Fruit fly (Drosophila melanogaster) whole organism, embryonic: ENCODE data around the gene CG5618.
A peak's percentile ranks its signal among the peaks of the same experiment; 100 is the strongest.

Experiments used
- Atf-2 ChIP-seq: fragments of 200-800 bp; sonication (Bioruptor generic); optimal IDR thresholded peaks from 2 replicates; lab custom pipeline; 2016; ENCODE audit warnings: missing biosample characterization, missing genetic modification characterization
- Bteb2 ChIP-seq: fragments of 200-800 bp; sonication (Bioruptor generic); optimal IDR thresholded peaks from 2 replicates; lab custom pipeline; 2016; ENCODE audit warnings: missing biosample characterization, missing genetic modification characterization
- CG10565 ChIP-seq: fragments of 200-800 bp; sonication (Bioruptor generic); optimal IDR thresholded peaks from 3 replicates; lab custom pipeline; 2016; ENCODE audit warnings: missing biosample characterization, mild to moderate bottlenecking, missing genetic modification characterization
- CG11504 ChIP-seq: fragments of 200-800 bp; sonication (Bioruptor generic); optimal IDR thresholded peaks from 3 replicates; lab custom pipeline; 2019; ENCODE audit warnings: missing biosample characterization, mild to moderate bottlenecking, missing genetic modification characterization, moderate library complexity
- CG12942 ChIP-seq: fragments of 200-800 bp; sonication (Bioruptor generic); optimal IDR thresholded peaks from 3 replicates; lab custom pipeline; 2016; ENCODE audit warnings: missing biosample characterization, missing genetic modification characterization
- CG13287 ChIP-seq: fragments of 200-800 bp; sonication (Bioruptor generic); IDR thresholded peaks from 2 replicates; pipeline ENCODE4 v1.3.6; 2022; ENCODE audit warnings: missing biosample characterization, missing genetic modification characterization; ENCODE audit not compliant: partially characterized antibody
- CG16779 ChIP-seq: fragments of 200-800 bp; sonication (Bioruptor generic); IDR thresholded peaks from 2 replicates; pipeline ENCODE4 v1.3.6; 2022; ENCODE audit warnings: missing biosample characterization, missing genetic modification characterization
- CG17359 ChIP-seq: fragments of 200-800 bp; sonication (Bioruptor generic); optimal IDR thresholded peaks from 3 replicates; lab custom pipeline; 2018; ENCODE audit warnings: missing biosample characterization, mild to moderate bottlenecking, missing genetic modification characterization, moderate library complexity
- CG17568 ChIP-seq: fragments of 200-800 bp; sonication (Bioruptor generic); optimal IDR thresholded peaks from 2 replicates; lab custom pipeline; 2018; ENCODE audit warnings: missing biosample characterization, mild to moderate bottlenecking, missing genetic modification characterization, moderate library complexity
- CG1832 ChIP-seq: fragments of 200-800 bp; sonication (Bioruptor generic); optimal IDR thresholded peaks from 2 replicates; lab custom pipeline; 2017; ENCODE audit warnings: missing biosample characterization, mild to moderate bottlenecking, missing genetic modification characterization, inconsistent platforms
- CG2120 ChIP-seq: fragments of 200-800 bp; sonication (Bioruptor generic); optimal IDR thresholded peaks from 3 replicates; lab custom pipeline; 2016; ENCODE audit warnings: missing biosample characterization, missing genetic modification characterization
- CG2129 ChIP-seq: fragments of 200-800 bp; sonication (Bioruptor generic); IDR thresholded peaks from 2 replicates; pipeline ENCODE4 v1.3.6; 2022; ENCODE audit warnings: missing biosample characterization, missing genetic modification characterization; ENCODE audit not compliant: partially characterized antibody
- CG32532 ChIP-seq: fragments of 200-800 bp; sonication (Bioruptor generic); IDR thresholded peaks from 2 replicates; pipeline ENCODE4 v1.3.6; 2022; ENCODE audit warnings: missing biosample characterization, missing genetic modification characterization
- CG3838 ChIP-seq: fragments of 200-800 bp; sonication (Bioruptor generic); optimal IDR thresholded peaks from 3 replicates; lab custom pipeline; 2016; ENCODE audit warnings: missing biosample characterization, missing genetic modification characterization
- CG3847 ChIP-seq: fragments of 200-800 bp; sonication (Bioruptor generic); IDR thresholded peaks from 2 replicates; pipeline ENCODE4 v1.3.6; 2022; ENCODE audit warnings: missing biosample characterization, missing genetic modification characterization
- CG4707 ChIP-seq: fragments of 200-800 bp; sonication (Bioruptor generic); optimal IDR thresholded peaks from 2 replicates; lab custom pipeline; 2018; ENCODE audit warnings: missing biosample characterization, mild to moderate bottlenecking, missing genetic modification characterization, moderate library complexity
- CG4820 ChIP-seq: fragments of 200-800 bp; sonication (Bioruptor generic); optimal IDR thresholded peaks from 3 replicates; lab custom pipeline; 2016; ENCODE audit warnings: missing biosample characterization, missing genetic modification characterization
- Chrac-16 ChIP-seq: fragments of 200-800 bp; sonication (Bioruptor generic); optimal IDR thresholded peaks from 3 replicates; lab custom pipeline; 2016; ENCODE audit warnings: missing biosample characterization, missing genetic modification characterization
- CoRest ChIP-seq: fragments of 200-800 bp; sonication (Bioruptor generic); optimal IDR thresholded peaks from 3 replicates; lab custom pipeline; 2018; ENCODE audit warnings: missing biosample characterization, mild to moderate bottlenecking, missing genetic modification characterization, moderate library complexity
- Dbx ChIP-seq: fragments of 200-800 bp; sonication (Bioruptor generic); IDR thresholded peaks from 3 replicates; pipeline ENCODE4 v1.3.6; 2022; ENCODE audit warnings: missing biosample characterization, missing genetic modification characterization
- Doc2 ChIP-seq: fragments of 200-800 bp; sonication (Bioruptor generic); IDR thresholded peaks from 2 replicates; pipeline ENCODE4 v1.3.6; 2022; ENCODE audit warnings: missing biosample characterization, missing genetic modification characterization
- E2f2 ChIP-seq: fragments of 200-800 bp; sonication (Bioruptor generic); IDR thresholded peaks from 2 replicates; pipeline ENCODE4 v1.3.6; 2022; ENCODE audit warnings: missing biosample characterization, missing genetic modification characterization
- Ets65A ChIP-seq: fragments of 200-800 bp; sonication (Bioruptor generic); peaks from one replicate; lab custom pipeline; 2016; ENCODE audit warnings: missing biosample characterization, missing genetic modification characterization
- Fer3 ChIP-seq: fragments of 200-800 bp; sonication (Bioruptor generic); optimal IDR thresholded peaks from 2 replicates; lab custom pipeline; 2018; ENCODE audit warnings: missing biosample characterization, mild to moderate bottlenecking, missing genetic modification characterization, moderate library complexity
- HLH3B ChIP-seq: fragments of 200-800 bp; sonication (Bioruptor generic); IDR thresholded peaks from 2 replicates; pipeline ENCODE4 v1.3.6; 2022; ENCODE audit warnings: missing biosample characterization, missing genetic modification characterization
- HLHmδ ChIP-seq: fragments of 200-800 bp; sonication (Bioruptor generic); optimal IDR thresholded peaks from 2 replicates; lab custom pipeline; 2018; ENCODE audit warnings: missing biosample characterization, mild to moderate bottlenecking, missing genetic modification characterization, moderate library complexity
- Hmx ChIP-seq: fragments of 200-800 bp; sonication (Bioruptor generic); optimal IDR thresholded peaks from 2 replicates; lab custom pipeline; 2016; ENCODE audit warnings: missing biosample characterization, missing genetic modification characterization
- MTF-1 ChIP-seq: fragments of 200-800 bp; sonication (Bioruptor generic); optimal IDR thresholded peaks from 2 replicates; lab custom pipeline; 2018; ENCODE audit warnings: missing biosample characterization, mild to moderate bottlenecking, missing genetic modification characterization, borderline replicate concordance
- Myb ChIP-seq: fragments of 200-800 bp; sonication (Bioruptor generic); optimal IDR thresholded peaks from 2 replicates; lab custom pipeline; 2016; ENCODE audit warnings: missing biosample characterization, missing genetic modification characterization
- Neu2 ChIP-seq: fragments of 200-800 bp; sonication (Bioruptor generic); optimal IDR thresholded peaks from 3 replicates; lab custom pipeline; 2016; ENCODE audit warnings: missing biosample characterization, missing genetic modification characterization, borderline replicate concordance
- Pdp1 ChIP-seq, 2 experiments: fragments of 200-800 bp; sonication (Bioruptor generic); optimal IDR thresholded peaks; 3 replicates each; lab custom pipeline; 2016; ENCODE audit warnings: missing biosample characterization in 2 of 2, missing genetic modification characterization in 2 of 2, mild to moderate bottlenecking in 1 of 2, moderate library complexity in 1 of 2
- Rfx ChIP-seq: fragments of 200-800 bp; sonication (Bioruptor generic); IDR thresholded peaks from 2 replicates; pipeline ENCODE4 v1.3.6; 2022; ENCODE audit warnings: missing biosample characterization, missing genetic modification characterization
- Rx ChIP-seq: fragments of 200-800 bp; sonication (Bioruptor generic); IDR thresholded peaks from 2 replicates; pipeline ENCODE4 v1.3.6; 2022; ENCODE audit warnings: missing biosample characterization, missing genetic modification characterization
- TFAM ChIP-seq: fragments of 200-800 bp; sonication (Bioruptor generic); optimal IDR thresholded peaks from 2 replicates; lab custom pipeline; 2017; ENCODE audit warnings: missing biosample characterization, missing genetic modification characterization, inconsistent platforms
- Usf ChIP-seq: fragments of 200-800 bp; sonication (Bioruptor generic); optimal IDR thresholded peaks from 2 replicates; lab custom pipeline; 2017; ENCODE audit warnings: missing genotype, missing biosample characterization, missing genetic modification characterization
- btn ChIP-seq: fragments of 200-800 bp; sonication (Bioruptor generic); optimal IDR thresholded peaks from 2 replicates; lab custom pipeline; 2016; ENCODE audit warnings: missing biosample characterization, missing genetic modification characterization
- croc ChIP-seq: fragments of 200-800 bp; sonication (Bioruptor generic); conservative IDR thresholded peaks from 3 replicates; pipeline ENCODE4 v1.3.6; 2022; ENCODE audit warnings: missing biosample characterization, missing genetic modification characterization
- fd102C ChIP-seq: fragments of 200-800 bp; sonication (Bioruptor generic); optimal IDR thresholded peaks from 2 replicates; lab custom pipeline; 2018; ENCODE audit warnings: missing biosample characterization, mild to moderate bottlenecking, missing genetic modification characterization, moderate library complexity
- fd3F ChIP-seq: fragments of 200-800 bp; sonication (Bioruptor generic); optimal IDR thresholded peaks from 2 replicates; lab custom pipeline; 2018; ENCODE audit warnings: missing biosample characterization, mild to moderate bottlenecking, missing genetic modification characterization, moderate library complexity
- fd64A ChIP-seq: fragments of 200-800 bp; sonication (Bioruptor generic); optimal IDR thresholded peaks from 3 replicates; lab custom pipeline; 2018; ENCODE audit warnings: missing biosample characterization, mild to moderate bottlenecking, missing genetic modification characterization
- gcm ChIP-seq: fragments of 200-800 bp; sonication (Bioruptor generic); optimal IDR thresholded peaks from 2 replicates; lab custom pipeline; 2019; ENCODE audit warnings: missing biosample characterization, mild to moderate bottlenecking, missing genetic modification characterization, moderate library complexity
- hb ChIP-seq: fragments of 200-800 bp; sonication (Bioruptor generic); IDR thresholded peaks from 3 replicates; pipeline ENCODE4 v1.3.6; 2022; ENCODE audit warnings: missing biosample characterization, missing genetic modification characterization; ENCODE audit not compliant: partially characterized antibody
- jing ChIP-seq: fragments of 200-800 bp; sonication (Bioruptor generic); optimal IDR thresholded peaks from 2 replicates; lab custom pipeline; 2018; ENCODE audit warnings: missing biosample characterization, mild to moderate bottlenecking, missing genetic modification characterization
- nmo ChIP-seq: fragments of 200-800 bp; sonication (Bioruptor generic); optimal IDR thresholded peaks from 2 replicates; lab custom pipeline; 2018; ENCODE audit warnings: missing biosample characterization, mild to moderate bottlenecking, missing genetic modification characterization, moderate library complexity
- pnt ChIP-seq: fragments of 200-800 bp; sonication (Bioruptor generic); optimal IDR thresholded peaks from 3 replicates; lab custom pipeline; 2016; ENCODE audit warnings: missing biosample characterization, missing genetic modification characterization
- schlank ChIP-seq: fragments of 200-800 bp; sonication (Bioruptor generic); optimal IDR thresholded peaks from 2 replicates; lab custom pipeline; 2018; ENCODE audit warnings: missing biosample characterization, mild to moderate bottlenecking, missing genetic modification characterization
- sima ChIP-seq: fragments of 200-800 bp; sonication (Bioruptor generic); optimal IDR thresholded peaks from 2 replicates; lab custom pipeline; 2016; ENCODE audit warnings: missing biosample characterization, missing genetic modification characterization
- sna ChIP-seq: fragments of 200-800 bp; sonication (Bioruptor generic); IDR thresholded peaks from 2 replicates; pipeline ENCODE4 v1.3.6; 2022; ENCODE audit warnings: missing biosample characterization, missing genetic modification characterization; ENCODE audit not compliant: partially characterized antibody
- tap ChIP-seq: fragments of 200-800 bp; optimal IDR thresholded peaks from 3 replicates; lab custom pipeline; 2019; ENCODE audit warnings: missing biosample characterization, mild to moderate bottlenecking, missing genetic modification characterization, moderate library complexity
- usp ChIP-seq: fragments of >200 bp; optimal IDR thresholded peaks from 2 replicates; lab custom pipeline; 2017; ENCODE audit warnings: missing biosample characterization, missing genetic modification characterization

The CG5618 gene

DNA sequence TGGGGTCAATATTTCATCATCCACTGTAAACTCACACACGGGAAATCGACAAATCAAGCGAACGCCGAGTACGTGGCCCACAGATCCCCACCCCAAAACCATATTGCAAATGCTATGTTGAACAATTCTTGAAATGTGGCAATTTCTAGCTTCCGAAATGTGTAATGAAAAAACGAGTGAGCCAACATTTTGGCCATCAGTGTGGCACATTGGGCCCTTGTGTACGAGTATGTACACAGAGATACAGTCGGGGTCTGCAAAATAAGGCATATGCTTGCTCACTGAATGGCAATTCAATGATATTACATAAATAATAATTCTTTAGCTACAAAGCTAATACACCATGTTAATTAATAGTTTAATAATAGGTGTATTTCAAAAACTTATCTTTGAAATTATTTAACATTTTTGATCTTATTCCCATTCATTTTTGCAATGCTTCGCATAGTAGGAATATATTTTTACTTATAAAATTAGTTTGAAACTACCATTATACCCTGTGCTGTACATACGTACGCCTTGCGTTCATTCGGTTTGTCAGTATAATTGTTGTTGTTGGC lies 46.4 kb downstream of the CG5618 start (continued):
- TF ChIP-seq usp (GFP tag; lab: Kevin White, UChicago) (no peak), Hmx (GFP tag; lab: Kevin White, UChicago) (peak; percentile 54), HLH3B (peak; percentile 75), Chrac-16 (GFP tag; lab: Kevin White, UChicago) (peak; percentile 84), CG3847 (GFP tag; lab: Robert Waterston, UW) (peak; percentile 83), fd102C (no peak), Bteb2 (GFP tag; lab: Kevin White, UChicago) (peak; percentile 82), CG17359 (tag; lab: Kevin White, UChicago) (peak; percentile 93), CG10565 (GFP tag; lab: Kevin White, UChicago) (no peak), CG4820 (GFP tag; lab: Kevin White, UChicago) (peak; percentile 80), CG4707 (GFP tag; lab: Kevin White, UChicago) (peak; percentile 56), croc (GFP tag; lab: Robert Waterston, UW) (peak; percentile 72), sna (no peak), CoRest (peak; percentile 94), Dbx (GFP tag; lab: Robert Waterston, UW) (peak; percentile 90), btn (GFP tag; lab: Kevin White, UChicago) (peak; percentile 45), CG2129 (GFP tag; lab: Robert Waterston, UW) (no peak), Atf-2 (GFP tag; lab: Kevin White, UChicago) (peak; percentile 81), Usf (peak; percentile 70), Doc2 (GFP tag; lab: Robert Waterston, UW) (no peak), Rx (GFP tag; lab: Robert Waterston, UW) (no peak; the same call in none of the 2 replicates), schlank (tag; lab: Kevin White, UChicago) (peak; percentile 66), TFAM (GFP tag; lab: Kevin White, UChicago) (peak; percentile 20), Myb (GFP tag; lab: Kevin White, UChicago) (peak; percentile 61), Ets65A (GFP tag; lab: Kevin White, UChicago) (peak; percentile 92), CG16779 (GFP tag; lab: Robert Waterston, UW) (peak; percentile 66), E2f2 (GFP tag; lab: Robert Waterston, UW) (peak; percentile 64; the same call in 1 of the 2 replicates), CG12942 (peak; percentile 74), fd64A (GFP tag; lab: Kevin White, UChicago) (peak; percentile 62), Rfx (peak; percentile 92), hb (no peak), sima (GFP tag; lab: Kevin White, UChicago) (peak; percentile 49), CG1832 (GFP tag; lab: Kevin White, UChicago) (no peak), pnt (GFP tag; lab: Kevin White, UChicago) (peak; percentile 60), Pdp1 (GFP tag; optimal IDR thresholded peaks at IDR 0.05; lab: Kevin White, UChicago) (peak; percentile 81 to 88), gcm (GFP tag; lab: Kevin White, UChicago) (peak; percentile 89), CG17568 (peak; percentile 83), MTF-1 (GFP tag; lab: Kevin White, UChicago) (peak; percentile 44), nmo (GFP tag; lab: Kevin White, UChicago) (peak; percentile 92), CG13287 (no peak), Fer3 (tag; lab: Kevin White, UChicago) (peak; percentile 89), CG32532 (GFP tag; lab: Robert Waterston, UW) (peak; percentile 91), CG3838 (GFP tag; lab: Kevin White, UChicago) (peak; percentile 48), jing (GFP tag; lab: Kevin White, UChicago) (peak; percentile 77), CG11504 (tag; lab: Kevin White, UChicago) (peak; percentile 91), Neu2 (GFP tag; lab: Kevin White, UChicago) (no peak), fd3F (GFP tag; lab: Kevin White, UChicago) (peak; percentile 85), CG2120 (peak; percentile 93), tap (tag; lab: Kevin White, UChicago) (peak; percentile 92), HLHmδ (GFP tag; lab: Kevin White, UChicago) (no peak)
